Worm (Caenorhabditis elegans): Measurements from ENCODE around the gene C06H2.7.
A peak's percentile ranks its signal among the peaks of the same experiment; 100 is the strongest.

C06H2.7 gene

DNA sequence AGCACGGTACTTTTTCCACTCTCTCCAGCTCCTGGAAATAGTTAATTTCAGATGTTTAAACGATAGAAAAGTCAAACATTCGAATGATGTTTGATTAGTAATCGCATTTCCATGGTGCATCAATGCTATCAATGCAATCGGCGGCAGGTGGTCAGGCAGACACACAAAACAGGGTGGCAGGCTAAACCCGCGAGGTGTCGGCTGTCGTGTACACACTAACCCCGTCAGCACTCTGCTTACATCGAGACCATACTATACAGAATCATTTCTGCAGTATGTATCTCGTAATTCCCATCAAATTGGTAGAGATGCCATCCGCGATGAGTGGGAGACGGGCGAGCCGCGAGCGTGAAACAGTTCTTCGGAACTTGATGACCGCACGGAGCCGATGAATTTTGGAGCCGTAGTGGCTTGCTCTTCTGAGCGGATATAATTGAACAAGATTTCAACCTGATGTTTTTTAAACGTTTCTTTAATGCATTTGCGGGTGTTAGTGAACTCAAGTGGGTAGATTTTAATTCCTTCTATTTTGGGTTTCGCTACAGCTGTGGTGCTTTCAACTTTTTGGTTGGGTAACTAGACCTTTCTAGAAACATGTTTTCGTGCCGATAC, 32.2 kb upstream of the C06H2.7 start:
- peak; percentile 46 for TF ChIP-seq elt-2 (tag; optimal IDR thresholded peaks at IDR 0.05)

DNA sequence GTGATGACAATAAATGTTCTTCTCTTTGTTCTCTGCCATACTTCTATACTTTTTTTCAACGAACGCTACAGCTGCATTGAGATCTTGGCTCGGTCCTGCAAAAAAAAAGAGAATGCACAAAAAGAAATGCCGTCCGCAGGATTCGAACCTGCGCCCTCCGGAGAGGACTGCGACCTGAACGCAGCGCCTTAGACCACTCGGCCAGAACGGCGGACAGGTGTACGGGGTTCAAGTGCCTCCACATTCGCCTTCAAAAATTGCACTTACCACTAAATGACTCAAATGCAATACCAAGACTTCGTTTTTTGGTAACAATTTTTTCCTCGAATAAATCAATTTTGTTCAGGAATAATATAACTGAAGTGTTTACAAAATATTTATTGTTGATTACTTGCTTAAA, 30.1 kb upstream of the C06H2.7 start:
- TF ChIP-seq ceh-45 (GFP tag; IDR thresholded peaks at IDR 0.05) (no peak), ttx-3 (tag; optimal IDR thresholded peaks at IDR 0.05) (no peak), zip-5 (tag; optimal IDR thresholded peaks at IDR 0.05) (no peak), C38D4.7 (GFP tag; optimal IDR thresholded peaks at IDR 0.05) (no peak), ahr-1 (tag; optimal IDR thresholded peaks at IDR 0.05) (no peak), ama-1 (optimal IDR thresholded peaks at IDR 0.05) (no peak), T23F11.4 (GFP tag; optimal IDR thresholded peaks at IDR 0.05) (no peak), sox-2 (GFP tag; IDR thresholded peaks at IDR 0.05) (no peak), fax-1 (tag; optimal IDR thresholded peaks at IDR 0.05) (no peak), ref-2 (tag; optimal IDR thresholded peaks at IDR 0.05) (no peak), ceh-31 (tag; optimal IDR thresholded peaks at IDR 0.05) (no peak), unc-42 (tag; optimal IDR thresholded peaks at IDR 0.05) (no peak), hlh-15 (tag; optimal IDR thresholded peaks at IDR 0.05) (no peak), nfya-1 (tag; optimal IDR thresholded peaks at IDR 0.05) (no peak), ets-4 (tag; optimal IDR thresholded peaks at IDR 0.05) (no peak), dve-1 (tag; optimal IDR thresholded peaks at IDR 0.05) (no peak)

DNA sequence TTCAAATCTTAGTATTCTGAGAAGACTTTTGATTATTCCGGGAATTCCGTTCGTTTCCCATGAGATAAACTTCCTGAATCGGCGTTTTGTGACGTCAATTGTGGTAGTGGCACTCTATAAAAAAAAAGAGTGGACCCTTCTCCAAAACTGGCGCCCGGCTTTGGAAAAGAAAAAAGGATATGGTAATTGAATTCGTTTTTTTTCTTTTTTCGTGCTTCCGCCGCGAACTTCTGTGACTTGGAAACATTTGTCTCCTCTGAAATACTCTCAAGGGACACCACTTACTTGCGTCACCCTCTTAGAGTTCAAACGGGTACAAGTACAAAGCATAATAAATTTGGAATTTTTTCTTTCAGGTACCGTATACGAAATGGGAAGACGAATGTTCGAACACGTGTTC, 28.1 kb upstream of the C06H2.7 start:
- TF ChIP-seq unc-42 (tag; optimal IDR thresholded peaks at IDR 0.05) = peak; percentile 31
- no peak for TF ChIP-seq ref-2 (tag; optimal IDR thresholded peaks at IDR 0.05)

DNA sequence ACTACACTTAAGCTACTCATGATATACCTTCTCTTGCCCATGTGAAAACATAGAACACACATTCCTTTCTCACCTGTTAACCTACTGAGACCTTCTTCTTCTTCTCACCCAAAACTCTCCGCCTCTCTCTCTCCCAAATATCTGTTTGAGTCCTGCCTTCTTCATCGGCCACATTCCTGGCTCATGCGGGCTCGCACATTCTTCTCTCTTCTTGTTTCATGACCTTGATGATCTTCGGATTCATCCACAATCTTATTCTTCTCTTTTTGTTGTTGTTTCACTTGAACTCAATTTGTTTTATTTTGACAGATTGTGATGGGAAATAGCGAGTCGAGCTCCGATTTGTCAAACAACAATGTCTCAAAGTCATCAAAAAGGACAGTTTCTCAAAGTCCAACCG, 27.3 kb upstream of the C06H2.7 start, which contains the start of gene T19C4.5:
Gene T19C4.5 (plus strand): TSS at position 308 of the 400 bp plus-strand sequence.
- TF ChIP-seq fax-1 (tag; optimal IDR thresholded peaks at IDR 0.05) (no peak), unc-55 (GFP tag; optimal IDR thresholded peaks at IDR 0.05) (no peak), nfya-1 (tag; optimal IDR thresholded peaks at IDR 0.05) (no peak), sox-4 (tag; optimal IDR thresholded peaks at IDR 0.05) (no peak), unc-42 (tag; optimal IDR thresholded peaks at IDR 0.05) (no peak), sox-2 (GFP tag; IDR thresholded peaks at IDR 0.05) (no peak), ceh-19 (GFP tag; optimal IDR thresholded peaks at IDR 0.05) (no peak), lim-6 (tag; optimal IDR thresholded peaks at IDR 0.05) (no peak), lin-11 (tag; optimal IDR thresholded peaks at IDR 0.05) (no peak), nhr-11 (tag; optimal IDR thresholded peaks at IDR 0.05) (no peak), hlh-30 (tag; optimal IDR thresholded peaks at IDR 0.05; ENCODE audit: insufficient read depth) (no peak), fkh-10 (GFP tag; optimal IDR thresholded peaks at IDR 0.05) (no peak), ceh-22 (tag; optimal IDR thresholded peaks at IDR 0.05) (no peak), ceh-2 (tag; optimal IDR thresholded peaks at IDR 0.05) (no peak)

DNA sequence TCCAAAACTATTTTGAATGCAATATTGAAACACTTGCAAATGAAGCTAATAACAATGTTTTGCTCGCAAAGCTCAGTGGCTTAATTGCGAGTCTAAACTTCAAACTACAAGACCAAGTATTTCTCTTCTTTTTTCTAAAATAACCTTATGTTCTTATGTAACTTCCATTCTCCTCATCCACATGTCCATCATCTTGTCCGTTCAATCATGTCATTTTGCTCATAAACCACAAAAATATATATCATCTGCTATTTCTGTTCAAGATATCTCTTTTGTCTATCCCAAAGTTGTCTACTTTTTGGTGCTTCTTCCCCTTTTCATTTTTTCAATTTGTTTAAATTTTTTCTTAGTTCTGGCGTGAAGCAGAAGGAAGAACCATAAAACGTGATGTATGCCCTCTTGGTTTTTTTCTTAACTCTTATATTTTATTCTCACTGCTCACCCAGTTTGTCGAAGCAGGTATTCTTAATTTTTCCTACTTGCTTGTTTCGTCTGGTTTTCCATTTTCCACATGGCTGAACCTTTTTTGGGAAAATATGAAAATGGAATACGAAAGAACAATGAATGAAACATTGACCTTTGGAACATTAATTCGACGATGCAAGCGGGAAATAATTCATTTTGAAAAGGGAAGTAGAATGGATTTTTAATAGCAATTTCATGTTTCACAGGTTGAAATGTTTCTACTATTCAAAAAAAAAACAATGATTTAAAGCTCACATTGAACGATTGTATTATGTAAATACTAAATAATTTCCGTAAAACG, 26.2 kb upstream of the C06H2.7 start:
- TF ChIP-seq unc-3 (GFP tag; conservative IDR thresholded peaks at IDR 0.05) (no peak), unc-3 (tag; optimal IDR thresholded peaks at IDR 0.05) (no peak), ztf-16 (tag; optimal IDR thresholded peaks at IDR 0.05) (no peak), zip-5 (tag; optimal IDR thresholded peaks at IDR 0.05) (no peak), sdc-2 (tag; optimal IDR thresholded peaks at IDR 0.05) (no peak), dve-1 (tag; optimal IDR thresholded peaks at IDR 0.05) (no peak), hlh-15 (tag; optimal IDR thresholded peaks at IDR 0.05) (no peak), ceh-19 (GFP tag; optimal IDR thresholded peaks at IDR 0.05) (no peak), K09A11.1 (tag; optimal IDR thresholded peaks at IDR 0.05; ENCODE audit: insufficient read depth) (no peak), ceh-48 (tag; optimal IDR thresholded peaks at IDR 0.05) (no peak), hlh-6 (tag; optimal IDR thresholded peaks at IDR 0.05) (no peak), unc-86 (tag; optimal IDR thresholded peaks at IDR 0.05) (no peak), sox-4 (tag; optimal IDR thresholded peaks at IDR 0.05) (no peak), che-1 (tag; optimal IDR thresholded peaks at IDR 0.05) (no peak), ceh-18 (tag; optimal IDR thresholded peaks at IDR 0.05) (no peak), ceh-14 (tag; optimal IDR thresholded peaks at IDR 0.05) (no peak), pqm-1 (tag; optimal IDR thresholded peaks at IDR 0.05) (no peak), fkh-6 (tag; optimal IDR thresholded peaks at IDR 0.05) (no peak), hlh-13 (GFP tag; optimal IDR thresholded peaks at IDR 0.05) (no peak), T23F11.4 (GFP tag; optimal IDR thresholded peaks at IDR 0.05) (no peak)
